Worm (Caenorhabditis elegans) whole organism, late embryonic: ENCODE results near the gene F53F4.17.
A peak's percentile ranks its signal among the peaks of the same experiment; 100 is the strongest.

Experiments
- C08G9.2 ChIP-seq: sonication (generic microtip); optimal IDR thresholded peaks from 2 replicates; lab custom pipeline; 2016; ENCODE audit warnings: mild to moderate bottlenecking, missing genetic modification characterization, moderate library complexity, missing compliant biosample characterization
- C38D4.7 ChIP-seq: fragments of 200-800 bp; sonication (Bioruptor generic); optimal IDR thresholded peaks from 2 replicates; lab custom pipeline; 2018; ENCODE audit warnings: mild to moderate bottlenecking, missing genetic modification characterization, moderate library complexity, missing compliant biosample characterization
- F13H6.1 ChIP-seq: sonication (generic microtip); optimal IDR thresholded peaks from 2 replicates; lab custom pipeline; 2016; ENCODE audit warnings: missing genetic modification characterization, missing compliant biosample characterization
- K09A11.1 ChIP-seq: sonication (generic microtip); optimal IDR thresholded peaks from 2 replicates; lab custom pipeline; 2017; ENCODE audit warnings: antibody characterized with exemption, mild to moderate bottlenecking, missing genetic modification characterization, missing compliant biosample characterization; ENCODE audit not compliant: insufficient read depth
- T23F11.4 ChIP-seq: fragments of 200-800 bp; sonication (Bioruptor generic); optimal IDR thresholded peaks from 2 replicates; lab custom pipeline; 2018; ENCODE audit warnings: mild to moderate bottlenecking, missing genetic modification characterization, missing compliant biosample characterization
- Y22D7AL.16 ChIP-seq: sonication (generic microtip); optimal IDR thresholded peaks from 2 replicates; lab custom pipeline; 2016; ENCODE audit warnings: missing genetic modification characterization, missing compliant biosample characterization
- ama-1 ChIP-seq: fragments of 150-350 bp; optimal IDR thresholded peaks from 2 replicates; lab custom pipeline; 2014
- ceh-14 ChIP-seq: sonication (generic microtip); optimal IDR thresholded peaks from 2 replicates; lab custom pipeline; 2016; ENCODE audit warnings: missing genotype, missing genetic modification characterization, missing compliant biosample characterization
- ceh-2 ChIP-seq: sonication (generic microtip); optimal IDR thresholded peaks from 2 replicates; lab custom pipeline; 2016; ENCODE audit warnings: missing genotype, missing genetic modification characterization, missing compliant biosample characterization
- ceh-30 ChIP-seq: fragments of 150-350 bp; optimal IDR thresholded peaks from 2 replicates; lab custom pipeline; 2014; ENCODE audit warnings: missing biosample characterization, missing genetic modification characterization
- ceh-34 ChIP-seq: sonication (generic microtip); optimal IDR thresholded peaks from 2 replicates; lab custom pipeline; 2016; ENCODE audit warnings: mild to moderate bottlenecking, missing genetic modification characterization, missing compliant biosample characterization
- ceh-45 ChIP-seq: fragments of 200-800 bp; sonication (Bioruptor generic); IDR thresholded peaks from 2 replicates; pipeline ENCODE4 v1.3.6; 2022; ENCODE audit warnings: missing genetic modification reagents, missing genetic modification characterization, missing compliant biosample characterization
- ceh-48 ChIP-seq: sonication (generic microtip); optimal IDR thresholded peaks from 2 replicates; lab custom pipeline; 2016; ENCODE audit warnings: missing genetic modification characterization, inconsistent platforms, missing compliant biosample characterization
- che-1 ChIP-seq: sonication (generic microtip); optimal IDR thresholded peaks from 2 replicates; lab custom pipeline; 2016; ENCODE audit warnings: mild to moderate bottlenecking, missing genetic modification characterization, missing compliant biosample characterization
- dve-1 ChIP-seq: sonication (generic microtip); optimal IDR thresholded peaks from 2 replicates; lab custom pipeline; 2017; ENCODE audit warnings: antibody characterized with exemption, mild to moderate bottlenecking, missing genetic modification characterization, missing compliant biosample characterization
- elt-4 ChIP-seq: sonication (generic microtip); optimal IDR thresholded peaks from 2 replicates; lab custom pipeline; 2016; ENCODE audit warnings: missing genetic modification characterization, missing compliant biosample characterization
- ets-4 ChIP-seq: sonication (generic microtip); optimal IDR thresholded peaks from 2 replicates; lab custom pipeline; 2016; ENCODE audit warnings: missing genetic modification characterization, missing compliant biosample characterization
- fax-1 ChIP-seq: sonication (generic microtip); optimal IDR thresholded peaks from 2 replicates; lab custom pipeline; 2016; ENCODE audit warnings: missing genotype, missing genetic modification characterization, missing compliant biosample characterization
- fkh-10 ChIP-seq: fragments of 150-350 bp; optimal IDR thresholded peaks from 2 replicates; lab custom pipeline; 2014; ENCODE audit warnings: missing biosample characterization, missing genetic modification reagents, missing genetic modification characterization
- fkh-6 ChIP-seq: sonication (generic microtip); optimal IDR thresholded peaks from 2 replicates; lab custom pipeline; 2016; ENCODE audit warnings: missing genetic modification characterization, missing compliant biosample characterization
- hlh-15 ChIP-seq: sonication (generic microtip); optimal IDR thresholded peaks from 2 replicates; lab custom pipeline; 2016; ENCODE audit warnings: missing genetic modification characterization, missing compliant biosample characterization
- hlh-30 ChIP-seq: sonication (generic microtip); optimal IDR thresholded peaks from 2 replicates; lab custom pipeline; 2017; ENCODE audit warnings: antibody characterized with exemption, missing genetic modification characterization, missing compliant biosample characterization; ENCODE audit not compliant: insufficient read depth
- hlh-8 ChIP-seq: sonication (generic microtip); optimal IDR thresholded peaks from 2 replicates; lab custom pipeline; 2016; ENCODE audit warnings: missing genotype, missing genetic modification characterization, missing compliant biosample characterization
- lim-6 ChIP-seq: sonication (generic microtip); optimal IDR thresholded peaks from 2 replicates; lab custom pipeline; 2016; ENCODE audit warnings: missing genetic modification characterization, missing compliant biosample characterization
- madf-2 ChIP-seq: sonication (generic microtip); optimal IDR thresholded peaks from 2 replicates; lab custom pipeline; 2017; ENCODE audit warnings: missing genetic modification characterization, missing compliant biosample characterization
- mec-3 ChIP-seq: sonication (generic microtip); optimal IDR thresholded peaks from 2 replicates; lab custom pipeline; 2016; ENCODE audit warnings: borderline replicate concordance, missing genetic modification characterization, missing compliant biosample characterization
- nfya-1 ChIP-seq: sonication (generic microtip); optimal IDR thresholded peaks from 2 replicates; lab custom pipeline; 2017; ENCODE audit warnings: missing genetic modification characterization, mild to moderate bottlenecking, missing compliant biosample characterization, antibody characterized with exemption, moderate library complexity
- nhr-11 ChIP-seq: fragments of 150-350 bp; optimal IDR thresholded peaks from 2 replicates; lab custom pipeline; 2014; ENCODE audit warnings: missing biosample characterization, missing genetic modification characterization
- nhr-232 ChIP-seq: sonication (generic microtip); optimal IDR thresholded peaks from 2 replicates; lab custom pipeline; 2016; ENCODE audit warnings: missing genetic modification characterization, missing compliant biosample characterization
- npax-4 ChIP-seq: sonication (generic microtip); optimal IDR thresholded peaks from 2 replicates; lab custom pipeline; 2016; ENCODE audit warnings: missing genetic modification characterization, missing compliant biosample characterization
- odd-2 ChIP-seq: sonication (generic microtip); optimal IDR thresholded peaks from 2 replicates; lab custom pipeline; 2017; ENCODE audit warnings: antibody characterized with exemption, mild to moderate bottlenecking, missing genetic modification characterization, missing compliant biosample characterization
- pag-3 ChIP-seq: sonication (generic microtip); optimal IDR thresholded peaks from 2 replicates; lab custom pipeline; 2016; ENCODE audit warnings: missing compliant biosample characterization, missing genetic modification characterization, borderline replicate concordance
- pha-2 ChIP-seq: sonication (generic microtip); optimal IDR thresholded peaks from 2 replicates; lab custom pipeline; 2017; ENCODE audit warnings: mild to moderate bottlenecking, missing genetic modification characterization, missing compliant biosample characterization
- pros-1 ChIP-seq: fragments of 150-350 bp; optimal IDR thresholded peaks from 2 replicates; lab custom pipeline; 2014; ENCODE audit warnings: missing biosample characterization, missing genetic modification reagents, missing genetic modification characterization
- rnt-1 ChIP-seq: sonication (generic microtip); optimal IDR thresholded peaks from 2 replicates; lab custom pipeline; 2016; ENCODE audit warnings: missing genetic modification characterization, missing compliant biosample characterization
- sdc-2 ChIP-seq: sonication (generic microtip); optimal IDR thresholded peaks from 2 replicates; lab custom pipeline; 2016; ENCODE audit warnings: missing genotype, missing genetic modification characterization, missing compliant biosample characterization
- sox-2 ChIP-seq: fragments of 200-800 bp; sonication (Bioruptor generic); IDR thresholded peaks from 2 replicates; pipeline ENCODE4 v1.3.6; 2022; ENCODE audit warnings: missing genetic modification reagents, missing genetic modification characterization, missing compliant biosample characterization
- sox-4 ChIP-seq: sonication (generic microtip); optimal IDR thresholded peaks from 2 replicates; lab custom pipeline; 2017; ENCODE audit warnings: mild to moderate bottlenecking, missing genetic modification characterization, inconsistent platforms, missing compliant biosample characterization
- syd-9 ChIP-seq: sonication (generic microtip); optimal IDR thresholded peaks from 2 replicates; lab custom pipeline; 2016; ENCODE audit warnings: mild to moderate bottlenecking, missing genetic modification characterization, moderate library complexity, missing compliant biosample characterization
- unc-55 ChIP-seq: sonication (generic microtip); optimal IDR thresholded peaks from 2 replicates; lab custom pipeline; 2017; ENCODE audit warnings: missing biosample characterization, missing genetic modification reagents, missing genetic modification characterization
- unc-86 ChIP-seq: sonication (generic microtip); optimal IDR thresholded peaks from 2 replicates; lab custom pipeline; 2016; ENCODE audit warnings: missing genetic modification characterization, missing compliant biosample characterization

The F53F4.17 gene

DNA sequence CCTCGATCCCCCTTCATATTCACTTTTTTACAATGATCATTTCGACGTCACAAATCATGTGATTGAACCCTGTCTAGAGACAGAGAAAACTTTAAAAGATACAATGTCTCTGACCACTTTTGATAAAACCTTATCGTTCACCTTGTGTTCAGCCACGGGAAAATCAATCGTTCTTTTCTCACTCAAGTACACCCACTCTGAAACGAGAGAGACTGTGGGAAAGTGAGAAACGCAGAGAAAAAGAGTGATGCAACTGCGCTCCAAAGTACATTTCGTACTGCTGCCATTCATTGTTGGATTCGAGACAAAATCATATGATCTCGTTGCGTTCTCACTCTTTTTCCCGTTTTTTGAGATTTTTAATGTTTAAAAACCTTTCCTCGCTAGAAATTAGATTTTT lies 22.8 kb upstream of the F53F4.17 start (continued):
- TF ChIP-seq npax-4 (no peak), nhr-11 (tag; lab: Kevin White, UChicago) (no peak), dve-1 (tag; lab: Kevin White, UChicago) (no peak), ceh-30 (tag; lab: Kevin White, UChicago) (no peak), fkh-10 (GFP tag; lab: Kevin White, UChicago) (no peak), elt-4 (tag; lab: Kevin White, UChicago) (no peak), ama-1 (lab: Kevin White, UChicago) (no peak), F13H6.1 (no peak), nhr-232 (tag; lab: Kevin White, UChicago) (no peak), pha-2 (no peak), fax-1 (no peak), odd-2 (tag; lab: Kevin White, UChicago) (no peak), madf-2 (tag; lab: Kevin White, UChicago) (no peak), ceh-14 (no peak), C38D4.7 (no peak), pros-1 (tag; lab: Kevin White, UChicago) (no peak), sdc-2 (tag; lab: Kevin White, UChicago) (no peak), fkh-6 (tag; lab: Kevin White, UChicago) (no peak), hlh-8 (no peak), C08G9.2 (tag; lab: Kevin White, UChicago) (no peak), hlh-30 (tag; lab: Kevin White, UChicago) (peak; percentile 94), unc-86 (tag; lab: Kevin White, UChicago) (no peak), ceh-48 (tag; lab: Kevin White, UChicago) (peak; percentile 26), syd-9 (no peak), T23F11.4 (no peak), ets-4 (tag; lab: Kevin White, UChicago) (no peak), rnt-1 (tag; lab: Kevin White, UChicago) (no peak), mec-3 (tag; lab: Kevin White, UChicago) (no peak), sox-2 (peak; percentile 15; the same call in 1 of the 2 replicates), K09A11.1 (tag; lab: Kevin White, UChicago) (no peak), nfya-1 (tag; lab: Kevin White, UChicago) (peak; percentile 67), pag-3 (tag; lab: Kevin White, UChicago) (no peak), che-1 (tag; lab: Kevin White, UChicago) (no peak), ceh-45 (GFP tag; lab: Robert Waterston, UW) (no peak), ceh-34 (tag; lab: Kevin White, UChicago) (no peak), sox-4 (tag; lab: Kevin White, UChicago) (no peak), ceh-2 (tag; lab: Kevin White, UChicago) (no peak)
- TF ChIP-seq, all 69 proteins: peak for 11

DNA sequence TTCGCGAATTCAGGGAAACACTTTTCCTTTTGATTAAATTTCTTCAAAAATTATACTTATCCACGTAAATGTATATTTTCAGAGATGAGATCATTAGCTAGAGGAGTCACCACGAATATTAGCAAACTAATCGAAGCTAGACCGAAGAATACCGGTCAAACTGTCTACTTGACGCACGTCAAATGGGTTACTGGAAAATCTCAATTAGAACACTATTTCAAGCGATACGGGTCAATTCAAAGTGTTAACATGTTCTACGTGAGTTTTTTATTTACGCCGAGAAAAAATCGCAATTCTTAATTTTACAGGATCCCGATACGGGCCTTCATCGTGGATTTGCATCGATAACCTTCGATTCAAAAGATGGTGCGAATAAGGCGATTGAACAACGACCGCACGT lies 22.2 kb upstream of the F53F4.17 start, which contains the start of gene slrp-1:
Gene slrp-1, plus strand, starts transcription at position 83 of the 400 bp plus-strand sequence.
- TF ChIP-seq nhr-11 (tag; lab: Kevin White, UChicago): no peak
- no peak for TF ChIP-seq npax-4
- TF ChIP-seq mec-3 (tag; lab: Kevin White, UChicago): no peak
- no peak for TF ChIP-seq K09A11.1 (tag; lab: Kevin White, UChicago)
- no peak for TF ChIP-seq ets-4 (tag; lab: Kevin White, UChicago)
- TF ChIP-seq hlh-15 (tag; lab: Kevin White, UChicago): no peak
- TF ChIP-seq nhr-232 (tag; lab: Kevin White, UChicago): no peak
- no peak for TF ChIP-seq fkh-10 (GFP tag; lab: Kevin White, UChicago)
- TF ChIP-seq ceh-14: no peak
- TF ChIP-seq dve-1 (tag; lab: Kevin White, UChicago): no peak
- TF ChIP-seq C08G9.2 (tag; lab: Kevin White, UChicago): no peak
- no peak for TF ChIP-seq fkh-6 (tag; lab: Kevin White, UChicago)
- TF ChIP-seq hlh-8: no peak
- no peak for TF ChIP-seq pag-3 (tag; lab: Kevin White, UChicago)
- TF ChIP-seq Y22D7AL.16 (tag; lab: Kevin White, UChicago): no peak
- no peak for TF ChIP-seq unc-55 (GFP tag; lab: Kevin White, UChicago)
- TF ChIP-seq pha-2: no peak
- no peak for TF ChIP-seq lim-6 (tag; lab: Kevin White, UChicago)
- no peak for TF ChIP-seq C38D4.7
- no peak for TF ChIP-seq syd-9
